Worm (Caenorhabditis elegans): Measurements from ENCODE around the gene mon-2.
A peak's percentile ranks its signal among the peaks of the same experiment; 100 is the strongest.

The mon-2 gene

DNA sequence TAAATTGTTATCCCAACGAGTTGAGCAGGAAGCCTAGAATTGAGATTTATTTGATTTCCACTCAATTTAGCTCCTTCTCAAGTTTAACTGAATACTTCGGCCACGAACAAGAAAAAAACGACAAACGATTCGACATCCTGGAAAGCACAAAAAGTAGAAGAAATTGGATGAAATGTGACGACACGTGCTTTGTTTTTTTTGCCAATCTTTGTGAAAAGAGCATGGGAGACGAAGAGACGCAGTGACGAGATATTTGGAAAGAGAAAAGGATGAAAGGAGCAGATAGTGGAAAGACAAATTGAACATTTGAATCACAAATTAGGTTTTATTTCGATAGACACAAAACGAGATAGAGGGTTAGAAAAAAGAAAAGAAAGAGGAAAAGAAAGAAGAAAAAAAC lies 17.9 kb downstream of the mon-2 start:
- TF ChIP-seq lsy-2 (tag; optimal IDR thresholded peaks at IDR 0.05): peak in 1 of 2 experiments; percentile 14
- peak; percentile 60 for TF ChIP-seq sem-4 (tag; optimal IDR thresholded peaks at IDR 0.05)
- peak in 1 of 2 experiments; percentile 23 for TF ChIP-seq mdl-1 (tag; optimal IDR thresholded peaks at IDR 0.05)
- no peak for TF ChIP-seq unc-55 (GFP tag; optimal IDR thresholded peaks at IDR 0.05)
- no peak for TF ChIP-seq mbf-1 (tag; optimal IDR thresholded peaks at IDR 0.05)
- peak; percentile 39 for TF ChIP-seq C34F6.9 (tag; optimal IDR thresholded peaks at IDR 0.05)
- peak; percentile 82 for TF ChIP-seq nhr-129 (tag; optimal IDR thresholded peaks at IDR 0.05)
- TF ChIP-seq lin-39 (tag; optimal IDR thresholded peaks at IDR 0.05): no peak
- TF ChIP-seq nhr-10 (tag; optimal IDR thresholded peaks at IDR 0.05): no peak

DNA sequence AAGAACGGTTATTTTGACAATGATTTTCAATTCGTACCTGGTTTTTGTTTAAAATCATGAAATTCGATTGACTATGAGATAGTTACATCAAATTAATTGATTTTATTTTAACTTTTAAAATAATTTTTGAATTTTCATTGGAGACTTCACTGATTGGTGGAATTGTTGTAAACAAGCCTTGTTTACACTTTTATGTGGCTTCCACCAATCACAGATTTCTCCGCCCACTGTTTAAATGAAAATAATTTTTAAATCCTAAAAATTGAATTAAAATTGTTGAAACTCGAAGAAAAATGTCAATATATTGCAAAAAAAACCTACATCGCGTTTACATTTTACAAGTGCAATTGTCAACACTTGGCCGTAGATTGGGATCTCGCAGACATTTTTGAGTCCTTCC lies 24.0 kb downstream of the mon-2 start:
- TF ChIP-seq lin-39 (tag; optimal IDR thresholded peaks at IDR 0.05) (no peak), skn-1 (tag; optimal IDR thresholded peaks at IDR 0.05) (no peak), mab-5 (tag; optimal IDR thresholded peaks at IDR 0.05) (no peak), snpc-4 (tag; optimal IDR thresholded peaks at IDR 0.05) (no peak), mdl-1 (tag; optimal IDR thresholded peaks at IDR 0.05) (no peak), ceh-16 (tag; optimal IDR thresholded peaks at IDR 0.05) (no peak), sma-3 (GFP tag; optimal IDR thresholded peaks at IDR 0.05) (no peak), unc-55 (GFP tag; optimal IDR thresholded peaks at IDR 0.05) (no peak), nhr-21 (tag; optimal IDR thresholded peaks at IDR 0.05) (no peak), elt-1 (tag; optimal IDR thresholded peaks at IDR 0.05) (no peak), sma-9 (GFP tag; optimal IDR thresholded peaks at IDR 0.05) (no peak), sma-9 (tag; optimal IDR thresholded peaks at IDR 0.05) (no peak), fos-1 (tag; optimal IDR thresholded peaks at IDR 0.05) (no peak), nhr-12 (tag; optimal IDR thresholded peaks at IDR 0.05) (no peak), elt-3 (tag; optimal IDR thresholded peaks at IDR 0.05) (no peak), nhr-237 (tag; optimal IDR thresholded peaks at IDR 0.05) (no peak), blmp-1 (tag; optimal IDR thresholded peaks at IDR 0.05; ENCODE audit: insufficient read depth) (no peak), zag-1 (tag; optimal IDR thresholded peaks at IDR 0.05) (no peak), ZK546.5 (tag; optimal IDR thresholded peaks at IDR 0.05) (no peak), ztf-1 (GFP tag; conservative IDR thresholded peaks at IDR 0.05) (no peak)

DNA sequence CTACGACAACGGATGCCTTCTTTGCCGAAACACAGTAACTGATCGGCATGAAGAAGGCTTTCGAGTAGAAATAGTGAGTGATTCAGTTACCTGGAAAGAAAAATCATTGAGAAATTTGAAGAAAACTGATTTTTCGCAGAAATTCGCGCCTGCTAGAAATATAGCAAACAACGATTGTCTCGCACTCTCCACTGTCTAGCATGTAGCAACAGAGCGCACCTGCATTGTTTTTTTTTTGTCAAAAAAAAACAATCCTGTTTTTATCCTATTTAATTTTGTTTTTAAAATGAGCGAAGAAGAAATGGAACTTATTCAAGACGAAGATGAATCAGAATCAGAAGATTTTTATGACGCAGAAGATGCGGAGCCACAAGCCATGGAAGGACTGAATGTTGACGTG lies 24.5 kb downstream of the mon-2 start, which contains the start of the genes ddb-1 and M18.6:
Gene ddb-1, minus strand, starts transcription at position 90 of the 400 bp plus-strand sequence.
Gene M18.6, plus strand, starts transcription at position 235 of the 400 bp plus-strand sequence.
- no peak for TF ChIP-seq R02D3.7 (tag; optimal IDR thresholded peaks at IDR 0.05)
- peak; percentile 76 for TF ChIP-seq nhr-129 (tag; optimal IDR thresholded peaks at IDR 0.05)
- no peak for TF ChIP-seq alr-1 (tag; optimal IDR thresholded peaks at IDR 0.05)
- peak; percentile 68 for TF ChIP-seq unc-55 (GFP tag; optimal IDR thresholded peaks at IDR 0.05)
- no peak for TF ChIP-seq unc-62 (GFP tag; optimal IDR thresholded peaks at IDR 0.05)
- TF ChIP-seq ztf-4 (tag; optimal IDR thresholded peaks at IDR 0.05): no peak
- TF ChIP-seq egl-27 (tag; optimal IDR thresholded peaks at IDR 0.05): no peak
- no peak for TF ChIP-seq gmeb-1 (tag; optimal IDR thresholded peaks at IDR 0.05)
- no peak for TF ChIP-seq nhr-21 (tag; optimal IDR thresholded peaks at IDR 0.05)
- no peak for TF ChIP-seq unc-39 (tag; optimal IDR thresholded peaks at IDR 0.05)
- TF ChIP-seq lsy-2 (tag; optimal IDR thresholded peaks at IDR 0.05): peak in 1 of 2 experiments; percentile 55
- TF ChIP-seq C34F6.9 (tag; optimal IDR thresholded peaks at IDR 0.05): peak; percentile 71
- TF ChIP-seq ama-1 (optimal IDR thresholded peaks at IDR 0.05): no peak
- TF ChIP-seq ztf-11 (tag; optimal IDR thresholded peaks at IDR 0.05): no peak
- no peak for TF ChIP-seq nhr-11 (tag; optimal IDR thresholded peaks at IDR 0.05)
- no peak for TF ChIP-seq aly-2 (tag; optimal IDR thresholded peaks at IDR 0.05)
- TF ChIP-seq peb-1 (tag; optimal IDR thresholded peaks at IDR 0.05): no peak
- no peak for TF ChIP-seq mdl-1 (tag; optimal IDR thresholded peaks at IDR 0.05)
- TF ChIP-seq nhr-237 (tag; optimal IDR thresholded peaks at IDR 0.05): no peak
- no peak for TF ChIP-seq nhr-6 (tag; optimal IDR thresholded peaks at IDR 0.05)

Data from whole organism, L2 larva.